Worm (Caenorhabditis elegans): Measurements from ENCODE around the gene grdn-1.

ce11 chrV:18613164-18613563, 20.6 kb downstream of the grdn-1 start:
- no peak for TF ChIP-seq T22C8.4 (GFP tag; IDR thresholded peaks at IDR 0.05)
- no peak for TF ChIP-seq cog-1 (tag; optimal IDR thresholded peaks at IDR 0.05)
- TF ChIP-seq ztf-23 (GFP tag; IDR thresholded peaks at IDR 0.05): no peak
- no peak for TF ChIP-seq flt-1 (GFP tag; IDR thresholded peaks at IDR 0.05)
- TF ChIP-seq tab-1 (GFP tag; IDR thresholded peaks at IDR 0.05): no peak
- 0 out of 2 replicates have a peak, but pooled peaks have one; percentile 58 for TF ChIP-seq ztf-29 (GFP tag; IDR thresholded peaks at IDR 0.05)
- no peak for TF ChIP-seq med-1 (GFP tag; optimal IDR thresholded peaks at IDR 0.05; ENCODE audit: insufficient read depth)

Measured in whole organism, midembryonic.